Worm (Caenorhabditis elegans) whole organism, L4 larva: Measurements from ENCODE around the gene sri-36.

Source experiments
- F44E2.7 ChIP-seq: fragments of 200-800 bp; sonication (Bioruptor generic); IDR thresholded peaks from 2 replicates; pipeline ENCODE4 v2.1.2; 2022; ENCODE audit warnings: missing genetic modification characterization, missing compliant biosample characterization
- R02D3.7 ChIP-seq: fragments of 150-350 bp; sonication (generic microtip); optimal IDR thresholded peaks from 3 replicates; lab custom pipeline; 2014; ENCODE audit warnings: missing biosample characterization, missing genetic modification characterization
- Y48G9A.11 ChIP-seq: fragments of 200-800 bp; sonication (Bioruptor generic); IDR thresholded peaks from 2 replicates; pipeline ENCODE4 v1.3.6; 2022; ENCODE audit warnings: missing genetic modification reagents, missing genetic modification characterization, missing compliant biosample characterization
- Y5F2A.4 ChIP-seq: fragments of 200-800 bp; sonication (Bioruptor generic); optimal IDR thresholded peaks from 2 replicates; lab custom pipeline; 2018; ENCODE audit warnings: mild to moderate bottlenecking, missing genetic modification characterization, missing compliant biosample characterization
- aha-1 ChIP-seq: fragments of 150-350 bp; peaks from one replicate; lab custom pipeline; 2014; ENCODE audit warnings: missing biosample characterization, missing genetic modification characterization
- arid-1 ChIP-seq: fragments of 200-800 bp; sonication (Bioruptor generic); conservative IDR thresholded peaks from 2 replicates; pipeline ENCODE4 v1.3.6; 2022; ENCODE audit warnings: missing genetic modification reagents, missing genetic modification characterization, missing compliant biosample characterization
- ceh-44 ChIP-seq: fragments of 200-800 bp; sonication (Bioruptor generic); IDR thresholded peaks from 2 replicates; pipeline ENCODE4 v1.3.6; 2022; ENCODE audit warnings: missing genetic modification reagents, missing genetic modification characterization, missing compliant biosample characterization
- ces-1 ChIP-seq: fragments of 150-350 bp; sonication (generic microtip); optimal IDR thresholded peaks from 4 replicates; lab custom pipeline; 2014; ENCODE audit warnings: missing biosample characterization, missing genetic modification reagents, missing genetic modification characterization
- daf-16 ChIP-seq, 3 experiments: sonication (generic microtip); optimal IDR thresholded peaks; 2 replicates each; lab custom pipeline; 2016 to 2017; ENCODE audit warnings: missing genetic modification characterization in 3 of 3, missing genetic modification reagents in 3 of 3, mild to moderate bottlenecking in 2 of 3, missing compliant biosample characterization in 2 of 3, missing biosample characterization in 1 of 3, moderate library complexity in 1 of 3
- dmd-6 ChIP-seq: fragments of 200-800 bp; sonication (Bioruptor generic); IDR thresholded peaks from 2 replicates; pipeline ENCODE4 v1.3.6; 2022; ENCODE audit warnings: missing genetic modification reagents, missing genetic modification characterization, missing compliant biosample characterization
- dmd-8 ChIP-seq: fragments of 200-800 bp; sonication (Bioruptor generic); IDR thresholded peaks from 2 replicates; pipeline ENCODE4 v1.3.6; 2022; ENCODE audit warnings: missing genetic modification characterization, missing compliant biosample characterization
- hlh-11 ChIP-seq: fragments of 200-800 bp; sonication (Bioruptor generic); optimal IDR thresholded peaks from 2 replicates; lab custom pipeline; 2018; ENCODE audit warnings: mild to moderate bottlenecking, missing genetic modification characterization, missing compliant biosample characterization
- hlh-30 ChIP-seq: sonication (generic microtip); optimal IDR thresholded peaks from 2 replicates; lab custom pipeline; 2017; ENCODE audit warnings: antibody characterized with exemption, mild to moderate bottlenecking, missing genetic modification characterization, missing compliant biosample characterization; ENCODE audit not compliant: insufficient read depth
- lin-1 ChIP-seq: fragments of 200-800 bp; sonication (Bioruptor generic); IDR thresholded peaks from 2 replicates; pipeline ENCODE4 v1.3.6; 2022; ENCODE audit warnings: missing genetic modification reagents, missing genetic modification characterization, missing compliant biosample characterization
- lin-13 ChIP-seq: fragments of 150-350 bp; optimal IDR thresholded peaks from 2 replicates; lab custom pipeline; 2014; ENCODE audit warnings: missing biosample characterization, missing genetic modification reagents, missing genetic modification characterization
- lin-15B ChIP-seq: fragments of 150-350 bp; sonication (generic microtip); optimal IDR thresholded peaks from 3 replicates; lab custom pipeline; 2014; ENCODE audit warnings: missing biosample characterization, missing genetic modification characterization
- lin-29 ChIP-seq: fragments of 200-800 bp; sonication (Bioruptor generic); IDR thresholded peaks from 2 replicates; pipeline ENCODE4 v1.3.6; 2022; ENCODE audit warnings: missing genetic modification reagents, missing genetic modification characterization, missing compliant biosample characterization
- lir-3 ChIP-seq: sonication (generic microtip); optimal IDR thresholded peaks from 2 replicates; lab custom pipeline; 2016; ENCODE audit warnings: mild to moderate bottlenecking, missing genetic modification characterization, missing compliant biosample characterization
- lsy-2 ChIP-seq, 2 experiments: fragments of 150-350 bp in 1 of 2; sonication (generic microtip) in 1 of 2; optimal IDR thresholded peaks; 2 replicates each; lab custom pipeline; 2014 to 2017; ENCODE audit warnings: missing biosample characterization in 2 of 2, missing genetic modification characterization in 2 of 2
- mep-1 ChIP-seq: fragments of 150-350 bp; sonication (generic microtip); optimal IDR thresholded peaks from 3 replicates; lab custom pipeline; 2014; ENCODE audit warnings: missing biosample characterization, missing genetic modification characterization
- mxl-2 ChIP-seq: fragments of 200-800 bp; sonication (Bioruptor generic); conservative IDR thresholded peaks from 2 replicates; pipeline ENCODE4 v1.3.6; 2022; ENCODE audit warnings: missing genetic modification reagents, missing genetic modification characterization, missing compliant biosample characterization
- mxl-3 ChIP-seq: fragments of 200-800 bp; sonication (Bioruptor generic); optimal IDR thresholded peaks from 2 replicates; lab custom pipeline; 2018; ENCODE audit warnings: mild to moderate bottlenecking, missing genetic modification characterization, missing compliant biosample characterization
- nhr-102 ChIP-seq: sonication (generic microtip); optimal IDR thresholded peaks from 2 replicates; lab custom pipeline; 2016; ENCODE audit warnings: mild to moderate bottlenecking, missing genetic modification characterization, moderate library complexity, missing compliant biosample characterization
- nhr-237 ChIP-seq: sonication (generic microtip); optimal IDR thresholded peaks from 2 replicates; lab custom pipeline; 2017; ENCODE audit warnings: missing biosample characterization, missing genetic modification characterization
- nhr-28 ChIP-seq: fragments of 150-350 bp; optimal IDR thresholded peaks from 2 replicates; lab custom pipeline; 2014; ENCODE audit warnings: missing biosample characterization, missing genetic modification characterization
- nhr-42 ChIP-seq: fragments of 200-800 bp; sonication (Bioruptor generic); IDR thresholded peaks from 2 replicates; pipeline ENCODE4 v1.3.6; 2022; ENCODE audit warnings: missing genetic modification characterization, missing compliant biosample characterization
- nhr-6 ChIP-seq: fragments of 150-350 bp; optimal IDR thresholded peaks from 2 replicates; lab custom pipeline; 2014; ENCODE audit warnings: missing biosample characterization, missing genetic modification characterization
- nhr-77 ChIP-seq: fragments of 150-350 bp; optimal IDR thresholded peaks from 2 replicates; lab custom pipeline; 2014; ENCODE audit warnings: missing biosample characterization, missing genetic modification characterization
- pqm-1 ChIP-seq: sonication (generic microtip); optimal IDR thresholded peaks from 2 replicates; lab custom pipeline; 2017; ENCODE audit warnings: missing biosample characterization, missing genetic modification characterization
- sdz-12 ChIP-seq: fragments of 200-800 bp; sonication (Bioruptor generic); optimal IDR thresholded peaks from 2 replicates; lab custom pipeline; 2018; ENCODE audit warnings: mild to moderate bottlenecking, missing genetic modification characterization, missing compliant biosample characterization
- unc-39 ChIP-seq: sonication (generic microtip); optimal IDR thresholded peaks from 2 replicates; lab custom pipeline; 2017; ENCODE audit warnings: missing biosample characterization, missing genetic modification characterization
- unc-62 ChIP-seq, 3 experiments: fragments of 150-350 bp in 1 of 3; sonication (generic microtip); optimal IDR thresholded peaks in 2 of 3; peaks in 1 of 3; 1 replicate in 1 of 3; 2 replicates in 2 of 3; lab custom pipeline; 2014 to 2017; ENCODE audit warnings: missing biosample characterization in 3 of 3, missing genetic modification characterization in 3 of 3, missing genetic modification reagents in 3 of 3, missing genotype in 1 of 3
- vab-7 ChIP-seq: fragments of 200-800 bp; sonication (Bioruptor generic); IDR thresholded peaks from 2 replicates; pipeline ENCODE4 v1.3.6; 2022; ENCODE audit warnings: missing genetic modification reagents, missing genetic modification characterization, missing compliant biosample characterization
- zip-2 ChIP-seq: fragments of 150-350 bp; optimal IDR thresholded peaks from 2 replicates; lab custom pipeline; 2014; ENCODE audit warnings: missing biosample characterization, missing genetic modification characterization
- ztf-11 ChIP-seq: fragments of 150-350 bp; optimal IDR thresholded peaks from 2 replicates; lab custom pipeline; 2014; ENCODE audit warnings: missing biosample characterization, missing genetic modification characterization

Gene sri-36

DNA sequence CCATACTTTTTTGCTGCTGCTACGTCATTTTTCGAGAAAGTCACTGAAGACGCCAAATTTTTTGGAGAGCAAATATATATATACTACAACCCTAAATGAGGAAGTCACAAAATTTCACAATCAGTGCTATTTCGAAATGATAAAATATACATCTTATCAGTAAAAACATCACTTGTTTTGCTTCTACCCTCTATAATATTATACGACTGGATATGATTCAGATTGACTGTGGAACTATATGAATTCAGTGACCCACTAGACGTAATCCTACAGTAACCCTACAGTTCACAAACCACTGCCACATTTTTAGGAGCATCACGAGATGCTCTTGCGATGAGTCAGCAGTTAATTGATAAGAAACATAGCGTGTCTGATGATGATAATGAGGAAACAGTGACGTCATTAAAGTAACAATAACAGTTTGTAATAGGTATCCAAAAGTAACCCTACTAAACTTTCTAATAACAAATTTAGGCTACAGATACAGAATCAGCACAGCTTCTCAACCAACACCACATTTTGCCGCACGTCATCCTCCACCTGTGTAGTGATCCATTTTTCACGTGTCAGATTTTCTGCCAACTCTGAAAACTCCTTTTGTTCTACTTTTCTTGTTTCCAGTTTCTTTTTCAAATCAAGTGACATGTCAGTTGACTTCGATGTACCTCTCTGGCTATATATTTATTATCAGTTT lies 1.6 kb upstream of the sri-36 start, which contains the start of the genes F33H12.7 and sri-39:
Gene F33H12.7, minus strand, starts transcription at position 51 of the 694 bp plus-strand sequence.
Gene sri-39, plus strand, starts transcription at position 644 of the 694 bp plus-strand sequence.
- no peak for TF ChIP-seq F44E2.7 (GFP tag; lab: Robert Waterston, UW)
- no peak for TF ChIP-seq lir-3
- peak in 1 of 2 experiments; percentile 75 for TF ChIP-seq lsy-2 (tag; optimal IDR thresholded peaks at IDR 0.05; lab: Kevin White, UChicago)
- TF ChIP-seq sdz-12 (GFP tag; lab: Kevin White, UChicago), result no peak
- TF ChIP-seq dmd-6 (GFP tag; lab: Robert Waterston, UW), result peak; percentile 52
- no peak for TF ChIP-seq aha-1
- peak; percentile 81 for TF ChIP-seq nhr-28 (tag; lab: Kevin White, UChicago)
- TF ChIP-seq nhr-102 (tag; lab: Kevin White, UChicago), result peak; percentile 73
- TF ChIP-seq lin-13 (GFP tag; lab: Kevin White, UChicago), result no peak
- peak; percentile 38 for TF ChIP-seq nhr-77 (tag; lab: Kevin White, UChicago)
- TF ChIP-seq ceh-44 (GFP tag; lab: Robert Waterston, UW), result no peak
- TF ChIP-seq hlh-11 (tag; lab: Kevin White, UChicago), result peak; percentile 57
- TF ChIP-seq R02D3.7, result no peak
- no peak for TF ChIP-seq mep-1 (tag; lab: Kevin White, UChicago)
- TF ChIP-seq Y5F2A.4 (GFP tag; lab: Kevin White, UChicago), result no peak
- peak; percentile 87 for TF ChIP-seq pqm-1 (tag; lab: Kevin White, UChicago)
- no peak for TF ChIP-seq lin-15B (tag; lab: Kevin White, UChicago)
- no peak for TF ChIP-seq mxl-2 (GFP tag; lab: Robert Waterston, UW)
- TF ChIP-seq dmd-8 (GFP tag; lab: Robert Waterston, UW), result no peak
- no peak for TF ChIP-seq arid-1
- no peak for TF ChIP-seq unc-39
- no peak for TF ChIP-seq zip-2 (tag; lab: Kevin White, UChicago)
- TF ChIP-seq mxl-3 (GFP tag; lab: Kevin White, UChicago), result peak; percentile 42
- TF ChIP-seq hlh-30, result peak; percentile 13
- TF ChIP-seq lin-1, result 0 out of 2 replicates have a peak, but pooled peaks have one; percentile 9
- TF ChIP-seq unc-62 (GFP tag; optimal IDR thresholded peaks at IDR 0.05 in 1 of 2; lab: Kevin White, UChicago), result peak in 1 of 2 experiments; percentile 28
- no peak for TF ChIP-seq unc-62 (tag; optimal IDR thresholded peaks at IDR 0.05; lab: Kevin White, UChicago)
- peak; percentile 29 for TF ChIP-seq nhr-6 (tag; lab: Kevin White, UChicago)
- TF ChIP-seq Y48G9A.11 (GFP tag; lab: Robert Waterston, UW), result no peak
- no peak for TF ChIP-seq ztf-11 (tag; lab: Kevin White, UChicago)
- TF ChIP-seq nhr-237, result no peak
- TF ChIP-seq ces-1, result no peak
- 0 out of 2 replicates have a peak, but pooled peaks have one; percentile 10 for TF ChIP-seq nhr-42
- no peak for TF ChIP-seq daf-16 (GFP tag; optimal IDR thresholded peaks at IDR 0.05; lab: Kevin White, UChicago)
- peak; percentile 13 for TF ChIP-seq daf-16 (tag; optimal IDR thresholded peaks at IDR 0.05; lab: Kevin White, UChicago)
- no peak for TF ChIP-seq vab-7 (GFP tag; lab: Robert Waterston, UW)

DNA sequence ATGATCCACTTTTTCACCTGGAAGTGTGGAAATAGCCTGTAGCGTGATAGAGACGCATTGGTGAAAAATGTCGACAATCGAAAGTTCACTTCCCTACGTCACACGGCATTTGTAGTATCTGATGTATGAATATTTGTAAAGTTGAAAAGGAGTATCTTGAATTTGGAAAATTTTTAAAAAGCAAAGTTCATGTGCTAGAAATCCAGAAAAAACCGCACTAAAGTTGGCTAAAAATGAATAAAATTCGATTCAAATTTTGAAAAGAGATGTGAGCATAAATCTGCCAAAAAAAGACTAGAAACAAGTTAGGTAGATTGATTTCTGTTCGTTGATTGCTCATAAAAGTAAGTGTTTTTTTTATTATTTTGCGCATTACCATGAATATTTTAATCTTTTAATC lies 2.3 kb downstream of the sri-36 start, which contains the start of gene sri-74:
Gene sri-74, minus strand, starts transcription at position 101 of the 400 bp plus-strand sequence.
- no peak for TF ChIP-seq pqm-1 (tag; lab: Kevin White, UChicago)

DNA sequence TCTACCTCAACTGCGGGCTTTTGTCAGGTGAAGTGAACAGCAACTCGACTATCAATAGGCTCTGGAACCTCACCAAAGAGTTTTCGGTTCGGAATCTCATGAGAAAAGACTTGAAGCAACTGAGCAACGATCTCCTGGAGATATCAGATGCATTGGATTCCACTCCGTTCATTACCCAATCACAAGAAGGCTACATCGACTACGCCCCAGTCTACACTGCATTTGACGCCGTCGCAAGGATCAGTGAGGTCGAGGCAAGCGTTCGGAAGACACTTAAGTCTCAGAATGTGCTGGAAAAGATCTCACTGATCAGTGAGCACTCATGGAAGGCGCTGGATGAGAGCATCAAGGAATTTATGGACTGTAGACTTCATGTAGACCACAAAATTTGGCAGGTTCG lies 7.2 kb downstream of the sri-36 start:
- no peak for TF ChIP-seq lin-29 (GFP tag; lab: Robert Waterston, UW)
- peak; percentile 91 for TF ChIP-seq aha-1
